Worm (Caenorhabditis elegans) whole organism, young adult: ENCODE results near the gene F57E7.4.

Experiments
- B0336.3 ChIP-seq: fragments of 200-800 bp; sonication (Bioruptor generic); IDR thresholded peaks from 2 replicates; pipeline ENCODE4 v1.3.6; 2022; ENCODE audit warnings: missing genetic modification characterization, missing compliant biosample characterization
- C17E4.6 ChIP-seq: fragments of 200-800 bp; sonication (Bioruptor generic); IDR thresholded peaks from 2 replicates; pipeline ENCODE4 v1.3.6; 2022; ENCODE audit warnings: missing genetic modification reagents, missing genetic modification characterization, missing compliant biosample characterization
- Y67H2A.10 ChIP-seq: fragments of 200-800 bp; sonication (Bioruptor generic); conservative IDR thresholded peaks from 2 replicates; pipeline ENCODE4 v1.3.6; 2022; ENCODE audit warnings: missing genetic modification reagents, missing genetic modification characterization, missing compliant biosample characterization
- ama-1 ChIP-seq, 3 experiments: fragments of 150-350 bp in 1 of 3; sonication (generic microtip) in 2 of 3; optimal IDR thresholded peaks; 2 replicates each; lab custom pipeline; 2014 to 2018; ENCODE audit warnings: missing biosample characterization in 2 of 3, missing genetic modification characterization in 2 of 3, missing genetic modification reagents in 2 of 3
- athp-1 ChIP-seq: sonication (generic microtip); optimal IDR thresholded peaks from 2 replicates; lab custom pipeline; 2017; ENCODE audit warnings: mild to moderate bottlenecking, missing genetic modification characterization, missing compliant biosample characterization
- egl-44 ChIP-seq: fragments of 200-800 bp; sonication (Bioruptor generic); IDR thresholded peaks from 2 replicates; pipeline ENCODE4 v1.3.6; 2022; ENCODE audit warnings: missing genetic modification reagents, missing genetic modification characterization, missing compliant biosample characterization

- TF ChIP-seq B0336.3 (GFP tag; lab: Robert Waterston, UW): no peak
- no peak for TF ChIP-seq egl-44
- no peak for TF ChIP-seq Y67H2A.10 (GFP tag; lab: Robert Waterston, UW)
- no peak for TF ChIP-seq athp-1
- no peak for TF ChIP-seq C17E4.6 (GFP tag; lab: Robert Waterston, UW)
- TF ChIP-seq ama-1 (optimal IDR thresholded peaks at IDR 0.05; lab: Kevin White, UChicago): no peak
- TF ChIP-seq ama-1 (GFP tag; optimal IDR thresholded peaks at IDR 0.05; lab: Kevin White, UChicago): no peak
These were observed 27.8 kb upstream of the F57E7.4 start, which contains the start of gene srr-3 for ce11 chrV:16508667-16509066.
